Worm (Caenorhabditis elegans) whole organism, L4 larva: ENCODE measurements around the gene C06B3.6.

Experiments used
- ZK546.5 ChIP-seq, 2 experiments: sonication (generic microtip); optimal IDR thresholded peaks; 2 replicates each; lab custom pipeline; 2017; ENCODE audit warnings: missing biosample characterization in 2 of 2, missing genetic modification characterization in 2 of 2
- aha-1 ChIP-seq: fragments of 150-350 bp; peaks from one replicate; lab custom pipeline; 2014; ENCODE audit warnings: missing biosample characterization, missing genetic modification characterization
- aly-2 ChIP-seq: sonication (generic microtip); optimal IDR thresholded peaks from 2 replicates; lab custom pipeline; 2018; ENCODE audit warnings: missing biosample characterization, missing genetic modification characterization
- jun-1 ChIP-seq: fragments of 150-350 bp; optimal IDR thresholded peaks from 2 replicates; lab custom pipeline; 2014; ENCODE audit warnings: missing biosample characterization, missing genetic modification reagents, missing genetic modification characterization
- lin-1 ChIP-seq: fragments of 200-800 bp; sonication (Bioruptor generic); IDR thresholded peaks from 2 replicates; pipeline ENCODE4 v1.3.6; 2022; ENCODE audit warnings: missing genetic modification reagents, missing genetic modification characterization, missing compliant biosample characterization
- nhr-11 ChIP-seq: fragments of 150-350 bp; optimal IDR thresholded peaks from 2 replicates; lab custom pipeline; 2014; ENCODE audit warnings: missing biosample characterization, missing genetic modification characterization
- nhr-237 ChIP-seq: sonication (generic microtip); optimal IDR thresholded peaks from 2 replicates; lab custom pipeline; 2017; ENCODE audit warnings: missing biosample characterization, missing genetic modification characterization
- nhr-76 ChIP-seq: fragments of 150-350 bp; optimal IDR thresholded peaks from 2 replicates; lab custom pipeline; 2014; ENCODE audit warnings: missing biosample characterization, missing genetic modification characterization
- rbr-2 ChIP-seq: sonication (generic microtip); optimal IDR thresholded peaks from 2 replicates; lab custom pipeline; 2016; ENCODE audit warnings: missing genotype, missing genetic modification characterization, missing compliant biosample characterization
- vab-7 ChIP-seq: fragments of 200-800 bp; sonication (Bioruptor generic); IDR thresholded peaks from 2 replicates; pipeline ENCODE4 v1.3.6; 2022; ENCODE audit warnings: missing genetic modification reagents, missing genetic modification characterization, missing compliant biosample characterization

DNA sequence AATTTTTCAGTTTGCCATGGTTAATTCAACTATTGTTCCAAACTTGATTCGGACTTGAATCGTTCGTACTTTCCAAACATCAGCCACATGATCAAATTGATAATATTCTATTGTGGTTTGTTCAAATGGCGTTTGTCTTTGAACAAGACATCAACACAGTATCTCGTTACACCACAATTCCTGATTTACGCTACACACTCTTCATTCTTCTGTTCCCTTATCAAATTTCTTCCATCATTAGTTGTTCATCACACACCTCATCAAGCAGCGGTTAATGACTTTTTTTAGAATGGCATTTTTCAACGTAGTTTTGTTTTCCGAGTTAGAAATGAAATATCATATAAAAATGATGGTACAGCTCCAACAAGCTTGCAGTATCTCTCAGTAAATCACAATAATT lies 30.5 kb downstream of the C06B3.6 start:
- TF ChIP-seq nhr-76 (tag; lab: Kevin White, UChicago) (no peak), jun-1 (tag; lab: Kevin White, UChicago) (no peak), aha-1 (tag; lab: Kevin White, UChicago) (no peak), lin-1 (GFP tag; lab: Robert Waterston, UW) (no peak), nhr-11 (tag; lab: Kevin White, UChicago) (no peak), vab-7 (GFP tag; lab: Robert Waterston, UW) (no peak), nhr-237 (tag; lab: Kevin White, UChicago) (no peak), aly-2 (tag; lab: Kevin White, UChicago) (no peak), rbr-2 (tag; lab: Kevin White, UChicago) (no peak), ZK546.5 (tag; optimal IDR thresholded peaks at IDR 0.05; lab: Kevin White, UChicago) (no peak)
